Worm (Caenorhabditis elegans) whole organism, L4/young adult: ENCODE data around the gene clc-8.

ENCODE experiments used
- W03F9.2 ChIP-seq: fragments of 150-350 bp; optimal IDR thresholded peaks from 2 replicates; lab custom pipeline; 2014; ENCODE audit warnings: missing biosample characterization, missing genetic modification characterization
- him-1 ChIP-seq: sonication (generic microtip); optimal IDR thresholded peaks from 2 replicates; lab custom pipeline; 2016; ENCODE audit warnings: missing genotype, missing genetic modification reagents, missing genetic modification characterization, missing compliant biosample characterization

DNA sequence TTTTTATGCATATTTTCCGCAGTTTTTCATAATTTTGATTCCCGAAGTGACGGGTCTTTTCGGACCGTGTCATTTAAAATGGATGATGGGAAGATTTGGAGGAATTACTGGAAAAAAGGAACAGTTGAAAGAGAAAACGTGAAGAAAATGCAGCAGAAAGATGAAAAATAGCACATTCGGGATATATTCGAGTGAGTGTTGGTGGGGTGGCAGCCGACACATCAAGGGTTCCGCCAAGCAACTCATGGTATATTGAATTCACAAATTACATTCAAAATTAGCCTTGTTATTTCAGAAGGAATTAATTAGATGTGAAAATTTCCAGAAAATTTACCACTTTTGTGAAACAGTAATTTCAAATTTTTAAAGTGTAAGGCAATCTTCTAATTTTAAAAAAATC, 50.1 kb downstream of the clc-8 start, which contains the start of gene tra-3:
- TF ChIP-seq W03F9.2 (tag; lab: Kevin White, UChicago) (no peak), him-1 (no peak)
